Worm (Caenorhabditis elegans) whole organism, L3 larva: ENCODE data around the gene nas-7.

Experiments used
- aly-2 ChIP-seq: fragments of 150-350 bp; optimal IDR thresholded peaks from 2 replicates; lab custom pipeline; 2014; ENCODE audit warnings: missing biosample characterization, missing genetic modification characterization
- ama-1 ChIP-seq: fragments of 150-350 bp; optimal IDR thresholded peaks from 2 replicates; lab custom pipeline; 2018
- ceh-82 ChIP-seq: fragments of 150-350 bp; optimal IDR thresholded peaks from 2 replicates; lab custom pipeline; 2014; ENCODE audit warnings: missing biosample characterization, missing genetic modification characterization
- eor-1 ChIP-seq, 2 experiments: fragments of 150-350 bp; optimal IDR thresholded peaks; 2 replicates each; lab custom pipeline; 2014 to 2018; ENCODE audit warnings: missing biosample characterization in 2 of 2, missing genetic modification characterization in 2 of 2
- jun-1 ChIP-seq: fragments of 150-350 bp; optimal IDR thresholded peaks from 2 replicates; lab custom pipeline; 2014; ENCODE audit warnings: missing biosample characterization, missing genetic modification reagents, missing genetic modification characterization
- nhr-11 ChIP-seq: fragments of 150-350 bp; optimal IDR thresholded peaks from 2 replicates; lab custom pipeline; 2014; ENCODE audit warnings: missing biosample characterization, missing genetic modification characterization
- nhr-12 ChIP-seq: fragments of 150-350 bp; optimal IDR thresholded peaks from 2 replicates; lab custom pipeline; 2014; ENCODE audit warnings: missing biosample characterization, missing genetic modification characterization
- nhr-23 ChIP-seq: fragments of 150-350 bp; optimal IDR thresholded peaks from 2 replicates; lab custom pipeline; 2014; ENCODE audit warnings: missing biosample characterization, missing genetic modification reagents, missing genetic modification characterization
- nhr-77 ChIP-seq: fragments of 150-350 bp; optimal IDR thresholded peaks from 2 replicates; lab custom pipeline; 2014; ENCODE audit warnings: missing biosample characterization, missing genetic modification characterization
- sea-2 ChIP-seq: fragments of 150-350 bp; sonication (generic microtip); optimal IDR thresholded peaks from 4 replicates; lab custom pipeline; 2014; ENCODE audit warnings: missing biosample characterization, missing genetic modification reagents, missing genetic modification characterization
- unc-62 ChIP-seq: fragments of 150-350 bp; sonication (generic microtip); optimal IDR thresholded peaks from 4 replicates; lab custom pipeline; 2014; ENCODE audit warnings: missing biosample characterization, missing genetic modification reagents, missing genetic modification characterization
- ztf-11 ChIP-seq: fragments of 150-350 bp; optimal IDR thresholded peaks from 2 replicates; lab custom pipeline; 2014; ENCODE audit warnings: missing biosample characterization, missing genetic modification characterization
- ztf-4 ChIP-seq: fragments of 150-350 bp; optimal IDR thresholded peaks from 2 replicates; lab custom pipeline; 2014; ENCODE audit warnings: missing biosample characterization, missing genetic modification characterization

- TF ChIP-seq eor-1 (tag; optimal IDR thresholded peaks at IDR 0.05; lab: Kevin White, UChicago) = no peak
- TF ChIP-seq sea-2 (GFP tag; lab: Kevin White, UChicago) = no peak
- no peak for TF ChIP-seq nhr-23
- no peak for TF ChIP-seq ama-1 (lab: Kevin White, UChicago)
- TF ChIP-seq ztf-11 = no peak
- no peak for TF ChIP-seq ceh-82 (tag; lab: Kevin White, UChicago)
- TF ChIP-seq nhr-77 (tag; lab: Kevin White, UChicago) = no peak
- no peak for TF ChIP-seq unc-62 (GFP tag; lab: Kevin White, UChicago)
- TF ChIP-seq jun-1 = no peak
- no peak for TF ChIP-seq nhr-11 (tag; lab: Kevin White, UChicago)
- TF ChIP-seq ztf-4 (tag; lab: Kevin White, UChicago) = no peak
- TF ChIP-seq nhr-12 (tag; lab: Kevin White, UChicago) = no peak
- TF ChIP-seq aly-2 (tag; lab: Kevin White, UChicago) = no peak
Measured at ce11 chrII:7379021-7379420, 23.5 kb downstream of the nas-7 start, which contains the start of gene C07D10.6.
